Fruit fly (Drosophila melanogaster): Measurements from ENCODE around the gene CG1907.

CG1907 gene

DNA sequence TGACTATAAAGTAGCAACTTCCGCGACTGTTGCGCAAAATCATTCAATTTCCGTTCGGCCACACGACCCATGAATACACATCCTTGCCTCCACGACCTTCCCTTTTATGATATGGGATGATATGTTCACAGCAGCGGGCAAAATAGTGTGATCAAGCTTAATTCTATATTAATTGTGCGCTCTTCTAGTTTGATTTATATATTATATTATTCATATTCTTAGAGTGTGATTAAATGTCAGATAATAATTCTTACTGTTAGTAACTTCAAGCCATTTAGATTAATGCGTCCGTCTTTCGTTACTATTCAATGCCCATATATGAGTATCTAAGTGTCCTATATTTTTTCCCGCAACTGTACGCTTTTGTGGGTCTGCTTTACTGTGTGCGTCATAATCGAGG is 37.4 kb upstream of the CG1907 start (continued):
- no peak for TF ChIP-seq achi (GFP tag; optimal IDR thresholded peaks at IDR 0.05)
- no peak for TF ChIP-seq cyc (GFP tag; optimal IDR thresholded peaks at IDR 0.05)
- no peak for TF ChIP-seq fd85E (GFP tag; optimal IDR thresholded peaks at IDR 0.05)
- no peak for TF ChIP-seq spab (GFP tag; optimal IDR thresholded peaks at IDR 0.05)
- peak; percentile 11 for TF ChIP-seq CG10631 (GFP tag; optimal IDR thresholded peaks at IDR 0.05)
- TF ChIP-seq Ets21C (GFP tag; optimal IDR thresholded peaks at IDR 0.05) = no peak
- TF ChIP-seq CG11762 (GFP tag; optimal IDR thresholded peaks at IDR 0.05; ENCODE audit: insufficient read depth) = no peak
- TF ChIP-seq svp (GFP tag) = peak; percentile 52
- no peak for TF ChIP-seq CG16779 (tag; optimal IDR thresholded peaks at IDR 0.05)
- no peak for TF ChIP-seq CG11902 (GFP tag; optimal IDR thresholded peaks at IDR 0.05)
- TF ChIP-seq Eip93F (GFP tag; optimal IDR thresholded peaks at IDR 0.05) = no peak
- TF ChIP-seq CG3032 (tag; optimal IDR thresholded peaks at IDR 0.05) = no peak
- no peak for TF ChIP-seq vri (GFP tag; optimal IDR thresholded peaks at IDR 0.05)
- TF ChIP-seq CG6808 (GFP tag; optimal IDR thresholded peaks at IDR 0.05) = no peak
- peak; percentile 11 for TF ChIP-seq Met (GFP tag; optimal IDR thresholded peaks at IDR 0.05)
- TF ChIP-seq CG15336 (GFP tag; IDR thresholded peaks at IDR 0.05) = no peak
- no peak for TF ChIP-seq fkh (GFP tag; optimal IDR thresholded peaks at IDR 0.05)

DNA sequence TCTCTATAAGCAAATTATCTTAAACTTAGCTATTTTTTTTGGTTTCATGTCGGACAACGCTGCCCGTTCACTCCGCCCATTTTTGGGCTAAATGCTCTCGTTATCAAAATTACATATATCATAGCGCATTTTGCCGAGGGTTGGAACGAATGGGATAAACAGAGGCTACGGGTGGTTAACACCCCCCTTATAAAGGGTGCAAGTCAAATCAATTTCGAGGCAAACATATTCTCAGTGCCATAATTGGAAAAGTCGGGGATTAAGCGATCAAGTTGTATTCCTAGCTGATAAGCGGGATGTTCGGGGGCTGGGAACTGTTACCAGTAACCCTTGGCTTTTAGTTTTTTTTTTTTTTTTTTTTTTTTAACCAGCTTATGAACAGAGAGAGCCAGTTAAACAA is 35.6 kb upstream of the CG1907 start:
- TF ChIP-seq esn (GFP tag; optimal IDR thresholded peaks at IDR 0.05) (no peak), CG31627 (GFP tag; optimal IDR thresholded peaks at IDR 0.05) (no peak), Eip93F (GFP tag; optimal IDR thresholded peaks at IDR 0.05) (no peak), svp (GFP tag) (no peak), CG7368 (GFP tag; optimal IDR thresholded peaks at IDR 0.05) (no peak), Lpt (GFP tag; optimal IDR thresholded peaks at IDR 0.05) (no peak), CG8319 (GFP tag; optimal IDR thresholded peaks at IDR 0.05) (no peak), Met (GFP tag; optimal IDR thresholded peaks at IDR 0.05) (no peak), ss (GFP tag; optimal IDR thresholded peaks at IDR 0.05) (no peak), Ets21C (GFP tag; optimal IDR thresholded peaks at IDR 0.05) (no peak), CG6808 (GFP tag; optimal IDR thresholded peaks at IDR 0.05) (no peak), OdsH (GFP tag; optimal IDR thresholded peaks at IDR 0.05) (no peak), CG6854 (GFP tag; optimal IDR thresholded peaks at IDR 0.05) (no peak), Sox15 (GFP tag; optimal IDR thresholded peaks at IDR 0.05) (no peak), vri (GFP tag; optimal IDR thresholded peaks at IDR 0.05) (no peak), CG6276 (GFP tag; optimal IDR thresholded peaks at IDR 0.05) (no peak)

DNA sequence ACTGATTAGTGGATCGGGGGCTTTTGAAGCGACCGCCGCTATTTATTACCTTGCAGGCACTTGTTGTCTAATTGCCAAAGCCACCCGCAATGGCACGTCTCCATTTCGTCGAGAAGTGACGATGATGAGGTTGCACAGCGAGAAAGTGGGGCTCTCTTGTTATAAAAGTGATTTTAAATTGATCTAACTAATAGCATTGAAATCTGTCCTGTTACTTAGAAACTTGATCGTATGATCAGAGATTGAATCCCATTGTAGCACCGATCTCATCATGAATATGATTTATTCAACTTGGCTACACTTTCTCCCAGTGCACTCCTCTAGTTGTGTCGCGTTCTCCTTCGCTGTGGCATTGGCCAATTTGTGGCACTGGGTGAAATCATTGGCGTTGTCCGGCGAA is 34.6 kb upstream of the CG1907 start:
- no peak for TF ChIP-seq CG3919 (GFP tag; optimal IDR thresholded peaks at IDR 0.05)
- TF ChIP-seq achi (GFP tag; optimal IDR thresholded peaks at IDR 0.05) = no peak
- no peak for TF ChIP-seq acj6 (GFP tag; optimal IDR thresholded peaks at IDR 0.05)
- TF ChIP-seq CG8119 (GFP tag; IDR thresholded peaks at IDR 0.05) = no peak
- TF ChIP-seq CG3032 (tag; optimal IDR thresholded peaks at IDR 0.05) = no peak
- TF ChIP-seq Sox102F (GFP tag; optimal IDR thresholded peaks at IDR 0.05) = no peak
- TF ChIP-seq Ets96B (tag; optimal IDR thresholded peaks at IDR 0.05) = no peak
- no peak for TF ChIP-seq Blimp-1 (GFP tag; optimal IDR thresholded peaks at IDR 0.05)
- no peak for TF ChIP-seq Hr38 (GFP tag; optimal IDR thresholded peaks at IDR 0.05)
- no peak for TF ChIP-seq spab (GFP tag; optimal IDR thresholded peaks at IDR 0.05)
- no peak for TF ChIP-seq CG9139 (GFP tag; optimal IDR thresholded peaks at IDR 0.05)
- no peak for TF ChIP-seq CG11294 (GFP tag; IDR thresholded peaks at IDR 0.05)
- 0 out of 3 replicates have a peak, but pooled peaks have one; percentile 20 for TF ChIP-seq eg (GFP tag; IDR thresholded peaks at IDR 0.05)
- TF ChIP-seq CG31627 (GFP tag; optimal IDR thresholded peaks at IDR 0.05) = no peak
- peak; percentile 57 for TF ChIP-seq Hr4 (GFP tag; optimal IDR thresholded peaks at IDR 0.05)
- no peak for TF ChIP-seq ss (GFP tag; optimal IDR thresholded peaks at IDR 0.05)
- peak; percentile 49 for TF ChIP-seq svp (GFP tag)
- no peak for TF ChIP-seq Met (GFP tag; optimal IDR thresholded peaks at IDR 0.05)
- peak; percentile 61; the same call in 2 of the 3 replicates for TF ChIP-seq CG6163 (GFP tag; IDR thresholded peaks at IDR 0.05)
- no peak for TF ChIP-seq esn (GFP tag; optimal IDR thresholded peaks at IDR 0.05)
- no peak for TF ChIP-seq lz (GFP tag; optimal IDR thresholded peaks at IDR 0.05)
- no peak for TF ChIP-seq CG10631 (GFP tag; optimal IDR thresholded peaks at IDR 0.05)
- no peak for TF ChIP-seq CG7368 (GFP tag; optimal IDR thresholded peaks at IDR 0.05)
- no peak for TF ChIP-seq CG16779 (tag; optimal IDR thresholded peaks at IDR 0.05)
- no peak for TF ChIP-seq fd85E (GFP tag; optimal IDR thresholded peaks at IDR 0.05)
- no peak for TF ChIP-seq topi (GFP tag; optimal IDR thresholded peaks at IDR 0.05)
- TF ChIP-seq CG6808 (GFP tag; optimal IDR thresholded peaks at IDR 0.05) = no peak
- TF ChIP-seq Eip93F (GFP tag; optimal IDR thresholded peaks at IDR 0.05) = no peak
- no peak for TF ChIP-seq CG6854 (GFP tag; optimal IDR thresholded peaks at IDR 0.05)
- TF ChIP-seq CG4318 (GFP tag; optimal IDR thresholded peaks at IDR 0.05) = peak; percentile 24
- TF ChIP-seq Eip78C (GFP tag) = no peak
- TF ChIP-seq CG15336 (GFP tag; IDR thresholded peaks at IDR 0.05) = 0 out of 2 replicates have a peak, but pooled peaks have one; percentile 17
- TF ChIP-seq CG34406 (GFP tag; optimal IDR thresholded peaks at IDR 0.05) = no peak
- peak; percentile 62 for TF ChIP-seq CG32006 (GFP tag; optimal IDR thresholded peaks at IDR 0.05)
